Fruit fly (Drosophila melanogaster) whole organism, embryonic: ENCODE measurements around the gene RpS28a.

Experiments
- C15 ChIP-seq: fragments of 200-800 bp; sonication (Bioruptor generic); IDR thresholded peaks from 3 replicates; pipeline ENCODE4 v1.3.6; 2022; ENCODE audit warnings: missing biosample characterization, missing genetic modification characterization
- CG10543 ChIP-seq: fragments of 200-800 bp; sonication (Bioruptor generic); optimal IDR thresholded peaks from 3 replicates; lab custom pipeline; 2017; ENCODE audit warnings: missing biosample characterization, mild to moderate bottlenecking, missing genetic modification characterization, moderate library complexity
- CG12391 ChIP-seq: fragments of 200-800 bp; sonication (Bioruptor generic); optimal IDR thresholded peaks from 3 replicates; lab custom pipeline; 2018; ENCODE audit warnings: missing biosample characterization, mild to moderate bottlenecking, missing genetic modification characterization, moderate library complexity
- CG13424 ChIP-seq: fragments of 200-800 bp; sonication (Bioruptor generic); optimal IDR thresholded peaks from 2 replicates; lab custom pipeline; 2019; ENCODE audit warnings: missing biosample characterization, mild to moderate bottlenecking, missing genetic modification characterization, moderate library complexity
- CG14014 ChIP-seq: fragments of 200-800 bp; sonication (Bioruptor generic); IDR thresholded peaks from 2 replicates; pipeline ENCODE4 v1.3.6; 2022; ENCODE audit warnings: missing biosample characterization, missing genetic modification characterization
- CG15011 ChIP-seq: fragments of 200-800 bp; sonication (Bioruptor generic); optimal IDR thresholded peaks from 3 replicates; lab custom pipeline; 2018; ENCODE audit warnings: missing biosample characterization, mild to moderate bottlenecking, missing genetic modification characterization
- CG1602 ChIP-seq: fragments of 200-800 bp; sonication (Bioruptor generic); optimal IDR thresholded peaks from 3 replicates; lab custom pipeline; 2016; ENCODE audit warnings: missing biosample characterization, missing genetic modification characterization
- CG1647 ChIP-seq: fragments of 200-800 bp; sonication (Bioruptor generic); optimal IDR thresholded peaks from 3 replicates; lab custom pipeline; 2016; ENCODE audit warnings: missing biosample characterization, missing genetic modification characterization
- CG17186 ChIP-seq: fragments of 200-800 bp; sonication (Bioruptor generic); optimal IDR thresholded peaks from 3 replicates; lab custom pipeline; 2017; ENCODE audit warnings: missing biosample characterization, missing genetic modification reagents, missing genetic modification characterization
- CG17385 ChIP-seq: fragments of 200-800 bp; sonication (Bioruptor generic); optimal IDR thresholded peaks from 3 replicates; lab custom pipeline; 2018; ENCODE audit warnings: missing biosample characterization, mild to moderate bottlenecking, missing genetic modification characterization
- CG17802 ChIP-seq: fragments of 200-800 bp; sonication (Bioruptor generic); optimal IDR thresholded peaks from 2 replicates; lab custom pipeline; 2018; ENCODE audit warnings: missing biosample characterization, mild to moderate bottlenecking, missing genetic modification characterization, moderate library complexity
- CG17829 ChIP-seq: fragments of 200-800 bp; optimal IDR thresholded peaks from 2 replicates; lab custom pipeline; 2019; ENCODE audit warnings: missing biosample characterization, mild to moderate bottlenecking, missing genetic modification characterization, moderate library complexity
- CG18619 ChIP-seq: fragments of 200-800 bp; sonication (Bioruptor generic); optimal IDR thresholded peaks from 3 replicates; lab custom pipeline; 2017; ENCODE audit warnings: missing biosample characterization, mild to moderate bottlenecking, missing genetic modification characterization
- CG2129 ChIP-seq: fragments of 200-800 bp; sonication (Bioruptor generic); IDR thresholded peaks from 2 replicates; pipeline ENCODE4 v1.3.6; 2022; ENCODE audit warnings: missing biosample characterization, missing genetic modification characterization; ENCODE audit not compliant: partially characterized antibody
- CG31388 ChIP-seq: fragments of 200-800 bp; sonication (Bioruptor generic); optimal IDR thresholded peaks from 2 replicates; lab custom pipeline; 2016; ENCODE audit warnings: missing biosample characterization, missing genetic modification characterization
- CG31441 ChIP-seq: fragments of 200-800 bp; sonication (Bioruptor generic); IDR thresholded peaks from 2 replicates; pipeline ENCODE4 v1.3.6; 2022; ENCODE audit warnings: missing biosample characterization, missing genetic modification characterization
- CG33213 ChIP-seq: fragments of 200-800 bp; sonication (Bioruptor generic); optimal IDR thresholded peaks from 3 replicates; lab custom pipeline; 2016; ENCODE audit warnings: missing biosample characterization, missing genetic modification characterization
- CG33557 ChIP-seq: fragments of 200-800 bp; sonication (Bioruptor generic); optimal IDR thresholded peaks from 2 replicates; lab custom pipeline; 2019; ENCODE audit warnings: missing biosample characterization, mild to moderate bottlenecking, missing genetic modification characterization, moderate library complexity
- CG34376 ChIP-seq: fragments of 200-800 bp; sonication (Bioruptor generic); optimal IDR thresholded peaks from 2 replicates; lab custom pipeline; 2018; ENCODE audit warnings: missing biosample characterization, mild to moderate bottlenecking, missing genetic modification characterization
- CG4282 ChIP-seq: fragments of 200-800 bp; sonication (Bioruptor generic); optimal IDR thresholded peaks from 2 replicates; lab custom pipeline; 2016; ENCODE audit warnings: missing biosample characterization, missing genetic modification characterization
- CG4820 ChIP-seq: fragments of 200-800 bp; sonication (Bioruptor generic); optimal IDR thresholded peaks from 3 replicates; lab custom pipeline; 2016; ENCODE audit warnings: missing biosample characterization, missing genetic modification characterization
- CG6813 ChIP-seq: fragments of 200-800 bp; sonication (Bioruptor generic); optimal IDR thresholded peaks from 2 replicates; lab custom pipeline; 2017; ENCODE audit warnings: missing biosample characterization, missing genetic modification characterization, mild to moderate bottlenecking, moderate library complexity, missing genetic modification reagents
- CG9727 ChIP-seq: fragments of 200-800 bp; sonication (Bioruptor generic); optimal IDR thresholded peaks from 3 replicates; lab custom pipeline; 2017; ENCODE audit warnings: missing biosample characterization, mild to moderate bottlenecking, missing genetic modification characterization
- CTCF ChIP-seq: fragments of 200-800 bp; sonication (Bioruptor generic); optimal IDR thresholded peaks from 2 replicates; lab custom pipeline; 2017; ENCODE audit warnings: missing biosample characterization, mild to moderate bottlenecking, missing genetic modification characterization, moderate library complexity
- Camta ChIP-seq: fragments of 200-800 bp; sonication (Bioruptor generic); optimal IDR thresholded peaks from 2 replicates; lab custom pipeline; 2016; ENCODE audit warnings: missing biosample characterization, missing genetic modification characterization
- E2f2 ChIP-seq: fragments of 200-800 bp; sonication (Bioruptor generic); IDR thresholded peaks from 2 replicates; pipeline ENCODE4 v1.3.6; 2022; ENCODE audit warnings: missing biosample characterization, missing genetic modification characterization
- Gug ChIP-seq: fragments of 200-800 bp; sonication (Bioruptor generic); IDR thresholded peaks from 4 replicates; pipeline ENCODE4 v1.3.6; 2022; ENCODE audit warnings: missing biosample characterization, missing genetic modification characterization
- Lim3 ChIP-seq: fragments of 200-800 bp; sonication (Bioruptor generic); IDR thresholded peaks from 2 replicates; pipeline ENCODE4 v1.3.6; 2022; ENCODE audit warnings: missing biosample characterization, missing genetic modification characterization
- MBD-R2 ChIP-seq: fragments of 200-800 bp; sonication (Bioruptor generic); IDR thresholded peaks from 2 replicates; pipeline ENCODE4 v1.3.6; 2022; ENCODE audit warnings: missing biosample characterization, missing genetic modification characterization
- MESR4 ChIP-seq: fragments of 200-800 bp; sonication (Bioruptor generic); optimal IDR thresholded peaks from 2 replicates; lab custom pipeline; 2018; ENCODE audit warnings: missing biosample characterization, mild to moderate bottlenecking, missing genetic modification characterization, moderate library complexity
- Meics ChIP-seq: fragments of 200-800 bp; sonication (Bioruptor generic); optimal IDR thresholded peaks from 2 replicates; lab custom pipeline; 2017; ENCODE audit warnings: missing biosample characterization, mild to moderate bottlenecking, missing genetic modification characterization
- Mrtf ChIP-seq: fragments of 200-800 bp; sonication (Bioruptor generic); IDR thresholded peaks from 3 replicates; pipeline ENCODE4 v1.3.6; 2022; ENCODE audit warnings: missing biosample characterization, missing genetic modification characterization
- NC2β ChIP-seq: fragments of 200-800 bp; sonication (Bioruptor generic); optimal IDR thresholded peaks from 2 replicates; lab custom pipeline; 2016; ENCODE audit warnings: missing biosample characterization, missing genetic modification characterization
- Neu2 ChIP-seq: fragments of 200-800 bp; sonication (Bioruptor generic); optimal IDR thresholded peaks from 3 replicates; lab custom pipeline; 2016; ENCODE audit warnings: missing biosample characterization, missing genetic modification characterization, borderline replicate concordance
- Usf ChIP-seq: fragments of 200-800 bp; sonication (Bioruptor generic); optimal IDR thresholded peaks from 2 replicates; lab custom pipeline; 2017; ENCODE audit warnings: missing genotype, missing biosample characterization, missing genetic modification characterization
- Xrp1 ChIP-seq: fragments of 200-800 bp; sonication (Bioruptor generic); IDR thresholded peaks from 2 replicates; pipeline ENCODE4 v1.3.6; 2022; ENCODE audit warnings: missing biosample characterization, missing genetic modification characterization
- amos ChIP-seq: fragments of 200-800 bp; sonication (Bioruptor generic); IDR thresholded peaks from 2 replicates; pipeline ENCODE4 v1.3.6; 2022; ENCODE audit warnings: missing biosample characterization, missing genetic modification characterization; ENCODE audit not compliant: partially characterized antibody
- cas ChIP-seq: fragments of 200-800 bp; sonication (Bioruptor generic); IDR thresholded peaks from 2 replicates; pipeline ENCODE4 v1.3.6; 2022; ENCODE audit warnings: missing biosample characterization, missing genetic modification characterization
- chn ChIP-seq: fragments of 200-800 bp; sonication (Bioruptor generic); optimal IDR thresholded peaks from 2 replicates; lab custom pipeline; 2016; ENCODE audit warnings: missing biosample characterization, missing genetic modification characterization
- ci ChIP-seq: fragments of 200-800 bp; sonication (Bioruptor generic); IDR thresholded peaks from 3 replicates; pipeline ENCODE4 v1.3.6; 2022; ENCODE audit warnings: missing biosample characterization, missing genetic modification characterization
- croc ChIP-seq: fragments of 200-800 bp; sonication (Bioruptor generic); conservative IDR thresholded peaks from 3 replicates; pipeline ENCODE4 v1.3.6; 2022; ENCODE audit warnings: missing biosample characterization, missing genetic modification characterization
- dmrt99B ChIP-seq: fragments of 200-800 bp; sonication (Bioruptor generic); optimal IDR thresholded peaks from 2 replicates; lab custom pipeline; 2018; ENCODE audit warnings: missing biosample characterization, mild to moderate bottlenecking, missing genetic modification characterization, moderate library complexity
- exex ChIP-seq: fragments of 200-800 bp; sonication (Bioruptor generic); optimal IDR thresholded peaks from 4 replicates; lab custom pipeline; 2018; ENCODE audit warnings: missing biosample characterization, mild to moderate bottlenecking, missing genetic modification characterization, moderate library complexity
- lab ChIP-seq: fragments of 200-800 bp; sonication (Bioruptor generic); optimal IDR thresholded peaks from 3 replicates; lab custom pipeline; 2017; ENCODE audit warnings: missing biosample characterization, missing genetic modification characterization, mild to moderate bottlenecking, moderate library complexity, missing genetic modification reagents
- pb ChIP-seq: fragments of 200-800 bp; sonication (Bioruptor generic); optimal IDR thresholded peaks from 3 replicates; lab custom pipeline; 2016; ENCODE audit warnings: missing biosample characterization, missing genetic modification characterization
- pum ChIP-seq: fragments of 200-800 bp; sonication (Bioruptor generic); optimal IDR thresholded peaks from 2 replicates; lab custom pipeline; 2016; ENCODE audit warnings: missing biosample characterization, missing genetic modification characterization
- rib ChIP-seq: fragments of 200-800 bp; sonication (Bioruptor generic); IDR thresholded peaks from 2 replicates; pipeline ENCODE4 v1.3.6; 2022; ENCODE audit warnings: missing biosample characterization, missing genetic modification characterization
- sc ChIP-seq, 3 experiments: fragments of >200 bp in 2 of 3; fragments of 200-800 bp in 1 of 3; sonication (Bioruptor generic) in 1 of 3; optimal IDR thresholded peaks; 2 replicates in 2 of 3; 3 replicates in 1 of 3; lab custom pipeline; 2017; ENCODE audit warnings: mild to moderate bottlenecking in 1 of 3, missing biosample characterization in 1 of 3, missing genetic modification characterization in 1 of 3, missing genetic modification reagents in 1 of 3
- sima ChIP-seq: fragments of 200-800 bp; sonication (Bioruptor generic); optimal IDR thresholded peaks from 2 replicates; lab custom pipeline; 2016; ENCODE audit warnings: missing biosample characterization, missing genetic modification characterization
- tap ChIP-seq: fragments of 200-800 bp; optimal IDR thresholded peaks from 3 replicates; lab custom pipeline; 2019; ENCODE audit warnings: missing biosample characterization, mild to moderate bottlenecking, missing genetic modification characterization, moderate library complexity
- tin ChIP-seq: fragments of 200-800 bp; sonication (Bioruptor generic); optimal IDR thresholded peaks from 3 replicates; lab custom pipeline; 2016; ENCODE audit warnings: missing biosample characterization, missing genetic modification characterization

RpS28a gene

DNA sequence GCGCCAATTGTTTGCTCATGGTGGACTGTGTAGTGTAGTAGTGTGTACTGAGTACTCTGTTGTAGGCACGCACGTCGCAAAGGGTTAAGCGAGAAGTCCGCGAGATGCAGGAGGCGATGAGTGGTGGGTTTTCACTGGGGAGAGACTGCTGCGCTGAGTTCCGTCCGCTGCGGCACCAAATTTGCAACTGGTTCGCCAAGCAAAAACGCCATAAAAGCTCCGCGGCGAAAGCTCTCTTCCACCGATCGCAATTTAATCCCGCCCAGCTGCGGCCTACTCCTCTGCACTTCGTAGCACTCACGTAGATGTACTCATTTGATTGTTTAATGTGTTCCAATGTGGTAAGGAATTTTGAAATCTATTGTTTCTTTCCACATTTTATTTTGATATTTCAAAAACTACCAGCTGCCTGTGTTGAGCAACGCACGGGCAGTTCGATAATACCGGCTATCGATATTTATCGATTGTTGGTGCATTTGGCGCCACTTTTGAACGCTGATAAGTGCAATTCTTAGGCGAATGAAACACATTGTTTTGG is 7.4 kb downstream of the RpS28a start, which contains the start of gene CG7920 (continued):
- TF ChIP-seq sc (optimal IDR thresholded peaks at IDR 0.05; lab: Kevin White, UChicago) (no peak), sc (GFP tag; optimal IDR thresholded peaks at IDR 0.05; lab: Kevin White, UChicago) (no peak), Usf (no peak), amos (peak; percentile 81), CG18619 (no peak), Gug (GFP tag; lab: Robert Waterston, UW) (no peak), pum (GFP tag; lab: Kevin White, UChicago) (no peak), CG10543 (GFP tag; lab: Kevin White, UChicago) (peak; percentile 58), CG4820 (no peak), tap (tag; lab: Kevin White, UChicago) (peak; percentile 11), Meics (GFP tag; lab: Kevin White, UChicago) (peak; percentile 14), MBD-R2 (GFP tag; lab: Robert Waterston, UW) (peak; percentile 29; the same call in 1 of the 2 replicates), CG1647 (GFP tag; lab: Kevin White, UChicago) (no peak), NC2β (GFP tag; lab: Kevin White, UChicago) (no peak), dmrt99B (tag; lab: Kevin White, UChicago) (no peak), CG14014 (GFP tag; lab: Robert Waterston, UW) (no peak), CG15011 (GFP tag; lab: Kevin White, UChicago) (no peak), pb (GFP tag; lab: Kevin White, UChicago) (no peak), chn (GFP tag; lab: Kevin White, UChicago) (no peak), MESR4 (peak; percentile 26), C15 (GFP tag; lab: Robert Waterston, UW) (no peak), CG31441 (0 out of 2 replicates have a peak, but pooled peaks have one; percentile 8), CG17802 (tag; lab: Kevin White, UChicago) (no peak), Xrp1 (no peak), ci (GFP tag; lab: Robert Waterston, UW) (peak; percentile 48; the same call in 2 of the 3 replicates), CG33213 (peak; percentile 42), cas (no peak), CG31388 (no peak), croc (GFP tag; lab: Robert Waterston, UW) (no peak), lab (GFP tag; lab: Kevin White, UChicago) (peak; percentile 49), E2f2 (GFP tag; lab: Robert Waterston, UW) (peak; percentile 99), CG9727 (no peak), CG17186 (GFP tag; lab: Kevin White, UChicago) (peak; percentile 43), Mrtf (GFP tag; lab: Robert Waterston, UW) (no peak), CG6813 (no peak), Camta (GFP tag; lab: Kevin White, UChicago) (no peak), CG1602 (GFP tag; lab: Kevin White, UChicago) (no peak), CG4282 (GFP tag; lab: Kevin White, UChicago) (no peak), CG17385 (GFP tag; lab: Kevin White, UChicago) (no peak), tin (peak; percentile 9), CG2129 (peak; percentile 40), CG17829 (tag; lab: Kevin White, UChicago) (peak; percentile 41), Lim3 (GFP tag; lab: Robert Waterston, UW) (no peak), CG33557 (GFP tag; lab: Kevin White, UChicago) (no peak), rib (GFP tag; lab: Robert Waterston, UW) (peak; percentile 64; the same call in 1 of the 2 replicates), exex (no peak), CG13424 (tag; lab: Kevin White, UChicago) (no peak), CG34376 (GFP tag; lab: Kevin White, UChicago) (peak; percentile 77), Neu2 (no peak), CG12391 (tag; lab: Kevin White, UChicago) (no peak), CTCF (GFP tag; lab: Kevin White, UChicago) (peak; percentile 75), sima (GFP tag; lab: Kevin White, UChicago) (no peak)
